Worm (Caenorhabditis elegans) whole organism, L1 larva: ENCODE results near the gene nhr-121.
A peak's percentile ranks its signal among the peaks of the same experiment; 100 is the strongest.

ENCODE experiments used
- C34B4.2 ChIP-seq: sonication (generic microtip); optimal IDR thresholded peaks from 2 replicates; lab custom pipeline; 2017; ENCODE audit warnings: mild to moderate bottlenecking, missing genetic modification characterization, missing compliant biosample characterization
- Y116A8C.19 ChIP-seq: sonication (generic microtip); optimal IDR thresholded peaks from 2 replicates; lab custom pipeline; 2016; ENCODE audit warnings: missing compliant biosample characterization, missing genetic modification characterization, borderline replicate concordance
- aha-1 ChIP-seq: fragments of 150-350 bp; optimal IDR thresholded peaks from 2 replicates; lab custom pipeline; 2014; ENCODE audit warnings: missing biosample characterization, missing genetic modification characterization
- alr-1 ChIP-seq: fragments of 200-800 bp; sonication (Bioruptor generic); optimal IDR thresholded peaks from 2 replicates; lab custom pipeline; 2018; ENCODE audit warnings: borderline replicate concordance, mild to moderate bottlenecking, missing genetic modification characterization, missing compliant biosample characterization
- ceh-82 ChIP-seq, 3 experiments: fragments of 150-350 bp in 1 of 3; sonication (generic microtip) in 2 of 3; optimal IDR thresholded peaks; 2 replicates each; lab custom pipeline; 2014 to 2017; ENCODE audit warnings: missing biosample characterization in 3 of 3, missing genetic modification characterization in 3 of 3
- ces-1 ChIP-seq: fragments of 150-350 bp; optimal IDR thresholded peaks from 2 replicates; lab custom pipeline; 2014; ENCODE audit warnings: missing biosample characterization, missing genetic modification reagents, missing genetic modification characterization
- dsc-1 ChIP-seq: sonication (generic microtip); optimal IDR thresholded peaks from 2 replicates; lab custom pipeline; 2016; ENCODE audit warnings: mild to moderate bottlenecking, missing genetic modification characterization, missing compliant biosample characterization
- efl-1 ChIP-seq, 4 experiments: fragments of 150-350 bp; optimal IDR thresholded peaks in 3 of 4; peaks in 1 of 4; 1 replicate in 1 of 4; 2 replicates in 3 of 4; lab custom pipeline; 2014; ENCODE audit warnings: missing biosample characterization in 2 of 4, missing genetic modification characterization in 2 of 4, missing genetic modification reagents in 2 of 4
- egl-27 ChIP-seq, 2 experiments: fragments of 150-350 bp in 1 of 2; sonication (generic microtip); optimal IDR thresholded peaks; 3 replicates each; lab custom pipeline; 2017 to 2018; ENCODE audit warnings: missing biosample characterization in 2 of 2, missing genetic modification characterization in 2 of 2, missing genetic modification reagents in 2 of 2
- elt-3 ChIP-seq, 6 experiments: fragments of 150-350 bp in 1 of 6; sonication (generic microtip); optimal IDR thresholded peaks; 2 replicates each; lab custom pipeline; 2017 to 2018; ENCODE audit warnings: missing biosample characterization in 6 of 6, missing genetic modification characterization in 6 of 6, inconsistent platforms in 1 of 6
- fkh-10 ChIP-seq: sonication (generic microtip); optimal IDR thresholded peaks from 2 replicates; lab custom pipeline; 2017; ENCODE audit warnings: missing biosample characterization, missing genetic modification reagents, missing genetic modification characterization
- fkh-8 ChIP-seq: sonication (generic microtip); optimal IDR thresholded peaks from 2 replicates; lab custom pipeline; 2016; ENCODE audit warnings: mild to moderate bottlenecking, missing genetic modification characterization, missing compliant biosample characterization
- fos-1 ChIP-seq: fragments of 150-350 bp; optimal IDR thresholded peaks from 2 replicates; lab custom pipeline; 2014; ENCODE audit warnings: missing biosample characterization, missing genetic modification characterization
- hlh-17 ChIP-seq: fragments of 200-800 bp; sonication (Bioruptor generic); optimal IDR thresholded peaks from 2 replicates; lab custom pipeline; 2018; ENCODE audit warnings: missing genetic modification characterization, mild to moderate bottlenecking, missing compliant biosample characterization, moderate library complexity, borderline replicate concordance
- hlh-4 ChIP-seq: sonication (generic microtip); optimal IDR thresholded peaks from 2 replicates; lab custom pipeline; 2016; ENCODE audit warnings: mild to moderate bottlenecking, missing genetic modification characterization, missing compliant biosample characterization
- lin-39 ChIP-seq: fragments of 150-350 bp; optimal IDR thresholded peaks from 2 replicates; lab custom pipeline; 2014; ENCODE audit warnings: missing biosample characterization, missing genetic modification reagents, missing genetic modification characterization
- mef-2 ChIP-seq: fragments of 150-350 bp; optimal IDR thresholded peaks from 2 replicates; lab custom pipeline; 2014; ENCODE audit warnings: missing biosample characterization, missing genetic modification characterization
- mep-1 ChIP-seq: fragments of 150-350 bp; optimal IDR thresholded peaks from 2 replicates; lab custom pipeline; 2014; ENCODE audit warnings: missing biosample characterization, missing genetic modification characterization
- nhr-12 ChIP-seq: sonication (generic microtip); optimal IDR thresholded peaks from 2 replicates; lab custom pipeline; 2017; ENCODE audit warnings: missing biosample characterization, missing genetic modification characterization
- nhr-237 ChIP-seq: fragments of 150-350 bp; optimal IDR thresholded peaks from 2 replicates; lab custom pipeline; 2014; ENCODE audit warnings: missing biosample characterization, missing genetic modification characterization
- nhr-28 ChIP-seq: fragments of 150-350 bp; optimal IDR thresholded peaks from 2 replicates; lab custom pipeline; 2014; ENCODE audit warnings: missing biosample characterization, missing genetic modification characterization
- nhr-47 ChIP-seq: sonication (generic microtip); optimal IDR thresholded peaks from 2 replicates; lab custom pipeline; 2016; ENCODE audit warnings: mild to moderate bottlenecking, missing genetic modification characterization, moderate library complexity, missing compliant biosample characterization
- nhr-84 ChIP-seq: sonication (generic microtip); optimal IDR thresholded peaks from 2 replicates; lab custom pipeline; 2017; ENCODE audit warnings: missing biosample characterization, missing genetic modification characterization
- nhr-85 ChIP-seq: sonication (generic microtip); peaks from one replicate; lab custom pipeline; 2016; ENCODE audit warnings: missing genetic modification characterization, inconsistent platforms, missing compliant biosample characterization
- nhr-90 ChIP-seq: sonication (generic microtip); optimal IDR thresholded peaks from 2 replicates; lab custom pipeline; 2016; ENCODE audit warnings: mild to moderate bottlenecking, missing genetic modification characterization, missing compliant biosample characterization; ENCODE audit not compliant: poor library complexity
- pax-3 ChIP-seq: fragments of 200-800 bp; sonication (Bioruptor generic); optimal IDR thresholded peaks from 2 replicates; lab custom pipeline; 2018; ENCODE audit warnings: mild to moderate bottlenecking, missing genetic modification characterization, moderate library complexity, missing compliant biosample characterization
- skn-1 ChIP-seq: fragments of 150-350 bp; optimal IDR thresholded peaks from 2 replicates; lab custom pipeline; 2014; ENCODE audit warnings: missing biosample characterization, missing genetic modification characterization
- snpc-4 ChIP-seq: fragments of 150-350 bp; optimal IDR thresholded peaks from 2 replicates; lab custom pipeline; 2014; ENCODE audit warnings: missing biosample characterization, missing genetic modification characterization
- snu-23 ChIP-seq: sonication (generic microtip); optimal IDR thresholded peaks from 2 replicates; lab custom pipeline; 2016; ENCODE audit warnings: missing genetic modification characterization, missing compliant biosample characterization
- sox-4 ChIP-seq: sonication (generic microtip); optimal IDR thresholded peaks from 2 replicates; lab custom pipeline; 2016; ENCODE audit warnings: missing genetic modification characterization, missing compliant biosample characterization
- tlp-1 ChIP-seq: fragments of 150-350 bp; optimal IDR thresholded peaks from 2 replicates; lab custom pipeline; 2014; ENCODE audit warnings: missing biosample characterization, missing genetic modification characterization
- unc-130 ChIP-seq: fragments of 150-350 bp; optimal IDR thresholded peaks from 2 replicates; lab custom pipeline; 2017; ENCODE audit warnings: missing biosample characterization, missing genetic modification characterization, inconsistent platforms
- unc-86 ChIP-seq: sonication (generic microtip); optimal IDR thresholded peaks from 2 replicates; lab custom pipeline; 2016; ENCODE audit warnings: missing genetic modification characterization, missing compliant biosample characterization

Gene nhr-121

DNA sequence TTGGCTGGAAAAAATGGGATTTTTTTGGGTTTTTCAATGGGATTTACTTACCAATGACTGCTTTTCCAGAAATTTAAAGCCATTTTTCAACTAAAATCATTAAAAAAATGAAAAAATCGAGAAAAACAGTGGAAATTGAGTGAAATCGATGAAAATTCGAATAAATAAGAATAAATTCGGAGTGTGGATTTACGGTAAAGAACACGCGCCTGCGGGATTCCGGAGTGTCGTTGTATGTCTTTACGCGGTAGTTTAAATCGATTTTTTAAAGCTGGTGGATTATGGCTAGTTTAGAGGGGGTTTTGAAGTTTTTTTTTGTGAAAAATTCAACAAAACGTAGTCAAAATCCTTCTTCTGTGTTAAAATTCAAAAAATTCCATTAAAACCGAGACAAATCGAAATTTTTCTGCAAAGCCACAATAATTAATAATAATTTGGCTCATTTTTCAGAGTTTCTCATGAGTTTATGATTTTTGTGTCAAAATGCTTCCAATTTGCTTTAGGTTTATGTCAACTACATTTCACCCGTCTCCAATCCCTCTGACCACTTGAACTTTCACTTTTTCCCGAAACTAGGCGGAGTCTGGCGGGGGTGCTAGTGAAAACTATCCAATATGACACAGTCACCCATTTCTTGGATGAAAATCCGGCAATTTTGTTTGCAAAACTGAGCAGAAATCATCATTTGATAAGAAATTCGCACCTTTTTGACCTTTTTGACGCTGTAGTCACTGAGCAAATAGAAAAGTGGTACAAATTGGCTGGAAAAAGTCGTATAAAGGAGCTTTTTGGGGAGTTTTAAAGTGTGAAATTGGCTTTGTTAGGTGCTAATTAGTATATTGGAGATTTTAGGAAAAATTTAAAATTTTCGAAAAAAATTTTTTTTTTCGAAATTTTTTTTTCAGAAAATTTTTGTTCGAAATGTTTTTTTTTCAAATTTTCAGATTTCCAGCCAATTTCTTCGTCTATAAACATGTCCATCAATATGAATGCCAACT lies 53.2 kb downstream of the nhr-121 start, which contains the start of the genes cic-1 and strm-1 (continued):
- TF ChIP-seq hlh-17 (GFP tag; lab: Kevin White, UChicago) (no peak), alr-1 (no peak), nhr-47 (tag; lab: Kevin White, UChicago) (peak; percentile 77), egl-27 (tag; optimal IDR thresholded peaks at IDR 0.05; lab: Kevin White, UChicago) (no peak), hlh-4 (no peak), nhr-90 (tag; lab: Kevin White, UChicago) (no peak), skn-1 (peak; percentile 59), fkh-8 (tag; lab: Kevin White, UChicago) (peak; percentile 43), aha-1 (tag; lab: Kevin White, UChicago) (no peak), sox-4 (tag; lab: Kevin White, UChicago) (no peak), C34B4.2 (tag; lab: Kevin White, UChicago) (no peak), nhr-12 (tag; lab: Kevin White, UChicago) (no peak), nhr-84 (no peak), fkh-10 (GFP tag; lab: Kevin White, UChicago) (no peak), nhr-237 (tag; lab: Kevin White, UChicago) (no peak), tlp-1 (tag; lab: Kevin White, UChicago) (no peak), nhr-85 (tag; lab: Kevin White, UChicago) (peak; percentile 32), mep-1 (tag; lab: Kevin White, UChicago) (peak; percentile 55), snu-23 (GFP tag; lab: Kevin White, UChicago) (peak; percentile 85), ceh-82 (tag; optimal IDR thresholded peaks at IDR 0.05; lab: Kevin White, UChicago) (peak; percentile 34 to 66 (median 42)), unc-86 (tag; lab: Kevin White, UChicago) (peak; percentile 62), dsc-1 (tag; lab: Kevin White, UChicago) (peak; percentile 55), nhr-28 (tag; lab: Kevin White, UChicago) (no peak), unc-130 (tag; lab: Kevin White, UChicago) (no peak), efl-1 (optimal IDR thresholded peaks at IDR 0.05; lab: Kevin White, UChicago) (peak; percentile 80 to 96), efl-1 (GFP tag; optimal IDR thresholded peaks at IDR 0.05 in 1 of 2; lab: Kevin White, UChicago) (peak; percentile 96 to 99), fos-1 (tag; lab: Kevin White, UChicago) (peak; percentile 12), ces-1 (GFP tag; lab: Kevin White, UChicago) (no peak), mef-2 (no peak), Y116A8C.19 (no peak), snpc-4 (tag; lab: Kevin White, UChicago) (peak; percentile 4), lin-39 (peak; percentile 56), pax-3 (tag; lab: Kevin White, UChicago) (no peak), elt-3 (tag; optimal IDR thresholded peaks at IDR 0.05; lab: Kevin White, UChicago) (peak in 1 of 6 experiments; percentile 33)
